Fruit fly (Drosophila melanogaster) S2 (cell line): ENCODE measurements around the gene CG42538.

ENCODE experiments used
- CG8478 ChIP-seq: fragments of >200 bp; optimal IDR thresholded peaks from 2 replicates; lab custom pipeline; 2018
- CTCF ChIP-seq, 2 experiments: fragments of >200 bp; optimal IDR thresholded peaks; 2 replicates each; lab custom pipeline; 2018

DNA sequence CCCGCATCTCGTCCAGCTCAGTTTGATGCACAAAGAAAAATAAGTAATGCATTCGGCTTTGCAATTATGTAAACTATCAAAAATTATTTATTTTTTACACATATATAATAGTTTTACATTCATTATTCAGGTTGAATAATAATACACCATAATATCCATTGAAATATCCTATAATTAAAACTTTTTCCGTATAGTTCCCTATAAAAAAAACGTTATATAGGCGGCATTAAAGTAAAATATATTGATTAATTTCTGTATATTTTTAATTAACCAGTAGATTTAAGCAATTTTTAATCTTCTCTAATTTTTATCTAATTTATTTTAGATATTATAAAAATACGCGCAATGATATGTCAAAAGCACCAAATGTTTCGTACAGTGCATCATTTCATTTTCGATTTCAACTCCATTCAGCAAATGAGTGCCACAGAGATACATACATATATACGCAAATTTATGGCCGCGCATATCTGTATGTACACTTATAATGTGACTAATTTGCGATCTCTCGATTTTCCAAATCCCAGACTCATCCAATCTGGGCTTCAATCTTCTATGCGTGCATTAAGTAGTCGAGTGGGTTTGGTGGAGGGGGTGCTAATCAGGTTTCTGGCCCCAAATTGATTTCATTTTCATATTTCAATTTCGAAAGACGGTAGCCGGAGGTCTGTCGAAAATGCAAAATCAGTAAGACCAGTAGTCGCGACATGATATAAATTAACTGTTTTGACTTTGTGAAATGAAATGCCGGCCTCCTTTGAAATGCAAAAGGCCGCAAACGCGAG, 20.9 kb upstream of the CG42538 start:
- no peak for TF ChIP-seq CTCF (optimal IDR thresholded peaks at IDR 0.05; lab: Kevin White, UChicago)
- no peak for TF ChIP-seq CG8478
